Worm (Caenorhabditis elegans): ENCODE measurements around the gene gfi-3.

The gfi-3 gene

ce11 chrX:14478743-14479428 lies 1.5 kb upstream of the gfi-3 start, which contains the start of gene M163.11 (continued):
- no peak for TF ChIP-seq dpl-1 (GFP tag; optimal IDR thresholded peaks at IDR 0.05)
- no peak for TF ChIP-seq nhr-120 (GFP tag; IDR thresholded peaks at IDR 0.05)
- peak; percentile 43 for TF ChIP-seq B0035.1 (tag; optimal IDR thresholded peaks at IDR 0.05)
- TF ChIP-seq ekl-4 (GFP tag; IDR thresholded peaks at IDR 0.05) = 0 out of 2 replicates have a peak, but pooled peaks have one; percentile 55
- TF ChIP-seq him-1 (tag; optimal IDR thresholded peaks at IDR 0.05) = peak; percentile 14
- 0 out of 2 replicates have a peak, but pooled peaks have one; percentile 55 for TF ChIP-seq aptf-3 (GFP tag; IDR thresholded peaks at IDR 0.05)
- no peak for TF ChIP-seq ceh-27 (GFP tag; optimal IDR thresholded peaks at IDR 0.05)
- TF ChIP-seq rec-8 (tag; optimal IDR thresholded peaks at IDR 0.05) = peak; percentile 55 to 57
- peak; percentile 44 for TF ChIP-seq nhr-27 (tag; optimal IDR thresholded peaks at IDR 0.05)
- TF ChIP-seq K11D2.4 (GFP tag; IDR thresholded peaks at IDR 0.05) = no peak
- peak; percentile 85 for TF ChIP-seq rpc-1 (optimal IDR thresholded peaks at IDR 0.05)
- peak; percentile 92 for TF ChIP-seq rpc-1 (tag; optimal IDR thresholded peaks at IDR 0.05)
- no peak for TF ChIP-seq nfya-2 (GFP tag; IDR thresholded peaks at IDR 0.05)
- TF ChIP-seq ceh-79 (tag; optimal IDR thresholded peaks at IDR 0.05) = no peak
- TF ChIP-seq F49E8.2 (tag; optimal IDR thresholded peaks at IDR 0.05; ENCODE audit: insufficient read depth) = peak; percentile 40
- TF ChIP-seq ztf-26 (tag; optimal IDR thresholded peaks at IDR 0.05) = peak; percentile 15
- peak; percentile 7 for TF ChIP-seq attf-5 (GFP tag; optimal IDR thresholded peaks at IDR 0.05)
- TF ChIP-seq F52B5.7 (tag; optimal IDR thresholded peaks at IDR 0.05) = no peak
- TF ChIP-seq ztf-22 (GFP tag; optimal IDR thresholded peaks at IDR 0.05) = no peak
- peak; percentile 86 for TF ChIP-seq ceh-40 (GFP tag; IDR thresholded peaks at IDR 0.05)
- TF ChIP-seq ztf-3 (GFP tag; optimal IDR thresholded peaks at IDR 0.05) = no peak
- TF ChIP-seq athp-1 (tag; optimal IDR thresholded peaks at IDR 0.05) = peak; percentile 21
- peak; percentile 44; the same call in 1 of the 2 replicates for TF ChIP-seq madf-6 (GFP tag; IDR thresholded peaks at IDR 0.05)
- TF ChIP-seq tbp1 (GFP tag; optimal IDR thresholded peaks at IDR 0.05) = peak; percentile 91
- peak; percentile 86 for TF ChIP-seq snpc-3.4 (tag; optimal IDR thresholded peaks at IDR 0.05)
- TF ChIP-seq ztf-18 (tag; optimal IDR thresholded peaks at IDR 0.05) = peak; percentile 75
- TF ChIP-seq ztf-28 (GFP tag; IDR thresholded peaks at IDR 0.05) = no peak
- no peak for TF ChIP-seq F39B2.1 (GFP tag; IDR thresholded peaks at IDR 0.05)
- TF ChIP-seq madf-3 (GFP tag; IDR thresholded peaks at IDR 0.05) = peak; percentile 80; the same call in 1 of the 2 replicates
- TF ChIP-seq dpff-1 (tag; optimal IDR thresholded peaks at IDR 0.05) = no peak
- no peak for TF ChIP-seq gei-17 (GFP tag; optimal IDR thresholded peaks at IDR 0.05)
- 0 out of 2 replicates have a peak, but pooled peaks have one; percentile 25 for TF ChIP-seq attf-6 (GFP tag; IDR thresholded peaks at IDR 0.05)
- TF ChIP-seq mel-28 (tag; optimal IDR thresholded peaks at IDR 0.05; ENCODE audit: borderline replicate concordance) = no peak
- TF ChIP-seq chd-7 (tag; optimal IDR thresholded peaks at IDR 0.05) = peak; percentile 61
- no peak for TF ChIP-seq nfya-1 (tag; optimal IDR thresholded peaks at IDR 0.05; ENCODE audit: borderline replicate concordance, insufficient read depth)
- no peak for TF ChIP-seq F57A8.1 (GFP tag; optimal IDR thresholded peaks at IDR 0.05)
- no peak for TF ChIP-seq Y67H2A.10 (GFP tag; conservative IDR thresholded peaks at IDR 0.05)
- TF ChIP-seq hrde-1 (tag; optimal IDR thresholded peaks at IDR 0.05; ENCODE audit: borderline replicate concordance) = no peak
- TF ChIP-seq sdz-38 (tag; optimal IDR thresholded peaks at IDR 0.05) = no peak
- no peak for TF ChIP-seq egrh-3 (GFP tag; IDR thresholded peaks at IDR 0.05)
- peak; percentile 44 for TF ChIP-seq hlh-12 (tag; optimal IDR thresholded peaks at IDR 0.05)
- peak; percentile 82 for TF ChIP-seq nfyb-1 (GFP tag; IDR thresholded peaks at IDR 0.05)
- TF ChIP-seq atf-7 (tag; optimal IDR thresholded peaks at IDR 0.05) = no peak
- TF ChIP-seq ztf-25 (GFP tag; IDR thresholded peaks at IDR 0.05) = no peak
- TF ChIP-seq F55B11.4 (tag; optimal IDR thresholded peaks at IDR 0.05; ENCODE audit: borderline replicate concordance, insufficient read depth) = no peak
- TF ChIP-seq bed-1 (GFP tag; IDR thresholded peaks at IDR 0.05) = no peak
- peak; percentile 39 for TF ChIP-seq madf-10 (tag; optimal IDR thresholded peaks at IDR 0.05)
- no peak for TF ChIP-seq pha-4 (tag; optimal IDR thresholded peaks at IDR 0.05)
